Worm (Caenorhabditis elegans) whole organism, L1 larva: Measurements from ENCODE around the gene T20B12.4.

Experiments used
- C16A3.4 ChIP-seq: fragments of 150-350 bp; optimal IDR thresholded peaks from 2 replicates; lab custom pipeline; 2014; ENCODE audit warnings: missing biosample characterization, missing genetic modification characterization
- C34B4.2 ChIP-seq: sonication (generic microtip); optimal IDR thresholded peaks from 2 replicates; lab custom pipeline; 2017; ENCODE audit warnings: mild to moderate bottlenecking, missing genetic modification characterization, missing compliant biosample characterization
- F16B12.6 ChIP-seq: fragments of 150-350 bp; optimal IDR thresholded peaks from 2 replicates; lab custom pipeline; 2014; ENCODE audit warnings: missing biosample characterization, missing genetic modification characterization
- Y116A8C.19 ChIP-seq: sonication (generic microtip); optimal IDR thresholded peaks from 2 replicates; lab custom pipeline; 2016; ENCODE audit warnings: missing compliant biosample characterization, missing genetic modification characterization, borderline replicate concordance
- aha-1 ChIP-seq: fragments of 150-350 bp; optimal IDR thresholded peaks from 2 replicates; lab custom pipeline; 2014; ENCODE audit warnings: missing biosample characterization, missing genetic modification characterization
- aly-2 ChIP-seq: fragments of 150-350 bp; optimal IDR thresholded peaks from 2 replicates; lab custom pipeline; 2014; ENCODE audit warnings: missing biosample characterization, missing genetic modification characterization
- ama-1 ChIP-seq: fragments of 150-350 bp; optimal IDR thresholded peaks from 2 replicates; lab custom pipeline; 2014
- blmp-1 ChIP-seq: fragments of 150-350 bp; optimal IDR thresholded peaks from 2 replicates; lab custom pipeline; 2014; ENCODE audit warnings: missing biosample characterization, missing genetic modification characterization
- ceh-63 ChIP-seq: fragments of 200-800 bp; sonication (Bioruptor generic); optimal IDR thresholded peaks from 2 replicates; lab custom pipeline; 2018; ENCODE audit warnings: mild to moderate bottlenecking, missing genetic modification characterization, missing compliant biosample characterization
- ceh-82 ChIP-seq, 3 experiments: fragments of 150-350 bp in 1 of 3; sonication (generic microtip) in 2 of 3; optimal IDR thresholded peaks; 2 replicates each; lab custom pipeline; 2014 to 2017; ENCODE audit warnings: missing biosample characterization in 3 of 3, missing genetic modification characterization in 3 of 3
- ceh-88 ChIP-seq: fragments of 200-800 bp; sonication (Bioruptor generic); IDR thresholded peaks from 2 replicates; pipeline ENCODE4 v1.3.6; 2022; ENCODE audit warnings: missing genetic modification characterization, missing compliant biosample characterization
- ces-1 ChIP-seq: fragments of 150-350 bp; optimal IDR thresholded peaks from 2 replicates; lab custom pipeline; 2014; ENCODE audit warnings: missing biosample characterization, missing genetic modification reagents, missing genetic modification characterization
- dsc-1 ChIP-seq: sonication (generic microtip); optimal IDR thresholded peaks from 2 replicates; lab custom pipeline; 2016; ENCODE audit warnings: mild to moderate bottlenecking, missing genetic modification characterization, missing compliant biosample characterization
- efl-1 ChIP-seq, 4 experiments: fragments of 150-350 bp; optimal IDR thresholded peaks in 3 of 4; peaks in 1 of 4; 1 replicate in 1 of 4; 2 replicates in 3 of 4; lab custom pipeline; 2014; ENCODE audit warnings: missing biosample characterization in 2 of 4, missing genetic modification characterization in 2 of 4, missing genetic modification reagents in 2 of 4
- efl-3 ChIP-seq: fragments of 200-800 bp; sonication (Bioruptor generic); optimal IDR thresholded peaks from 2 replicates; lab custom pipeline; 2018; ENCODE audit warnings: mild to moderate bottlenecking, missing genetic modification characterization, missing compliant biosample characterization
- egl-13 ChIP-seq: sonication (generic microtip); optimal IDR thresholded peaks from 2 replicates; lab custom pipeline; 2016; ENCODE audit warnings: missing genotype, missing genetic modification reagents, missing genetic modification characterization, missing compliant biosample characterization
- egl-27 ChIP-seq, 2 experiments: fragments of 150-350 bp in 1 of 2; sonication (generic microtip); optimal IDR thresholded peaks; 3 replicates each; lab custom pipeline; 2017 to 2018; ENCODE audit warnings: missing biosample characterization in 2 of 2, missing genetic modification characterization in 2 of 2, missing genetic modification reagents in 2 of 2
- elt-3 ChIP-seq, 6 experiments: fragments of 150-350 bp in 1 of 6; sonication (generic microtip); optimal IDR thresholded peaks; 2 replicates each; lab custom pipeline; 2017 to 2018; ENCODE audit warnings: missing biosample characterization in 6 of 6, missing genetic modification characterization in 6 of 6, inconsistent platforms in 1 of 6
- fkh-4 ChIP-seq: sonication (generic microtip); optimal IDR thresholded peaks from 2 replicates; lab custom pipeline; 2016; ENCODE audit warnings: missing compliant biosample characterization, missing genetic modification characterization, borderline replicate concordance
- fos-1 ChIP-seq: fragments of 150-350 bp; optimal IDR thresholded peaks from 2 replicates; lab custom pipeline; 2014; ENCODE audit warnings: missing biosample characterization, missing genetic modification characterization
- hlh-4 ChIP-seq: sonication (generic microtip); optimal IDR thresholded peaks from 2 replicates; lab custom pipeline; 2016; ENCODE audit warnings: mild to moderate bottlenecking, missing genetic modification characterization, missing compliant biosample characterization
- jun-1 ChIP-seq: fragments of 150-350 bp; optimal IDR thresholded peaks from 2 replicates; lab custom pipeline; 2014; ENCODE audit warnings: missing biosample characterization, missing genetic modification reagents, missing genetic modification characterization
- lin-14 ChIP-seq: fragments of 200-800 bp; sonication (Bioruptor generic); optimal IDR thresholded peaks from 2 replicates; lab custom pipeline; 2018; ENCODE audit warnings: mild to moderate bottlenecking, missing genetic modification characterization, moderate library complexity, missing compliant biosample characterization
- lin-35 ChIP-seq, 2 experiments: fragments of 150-350 bp; optimal IDR thresholded peaks; 2 replicates each; lab custom pipeline; 2014; ENCODE audit warnings: missing biosample characterization in 2 of 2, missing genetic modification characterization in 2 of 2, missing genetic modification reagents in 2 of 2
- lir-3 ChIP-seq: sonication (generic microtip); optimal IDR thresholded peaks from 2 replicates; lab custom pipeline; 2016; ENCODE audit warnings: mild to moderate bottlenecking, missing genetic modification characterization, moderate library complexity, missing compliant biosample characterization; ENCODE audit not compliant: poor library complexity
- mab-9 ChIP-seq: fragments of 200-800 bp; sonication (Bioruptor generic); IDR thresholded peaks from 2 replicates; pipeline ENCODE4 v1.3.6; 2022; ENCODE audit warnings: missing genetic modification reagents, missing genetic modification characterization, missing compliant biosample characterization
- mef-2 ChIP-seq: fragments of 150-350 bp; optimal IDR thresholded peaks from 2 replicates; lab custom pipeline; 2014; ENCODE audit warnings: missing biosample characterization, missing genetic modification characterization
- mep-1 ChIP-seq: fragments of 150-350 bp; optimal IDR thresholded peaks from 2 replicates; lab custom pipeline; 2014; ENCODE audit warnings: missing biosample characterization, missing genetic modification characterization
- nhr-11 ChIP-seq: fragments of 150-350 bp; optimal IDR thresholded peaks from 2 replicates; lab custom pipeline; 2014; ENCODE audit warnings: missing biosample characterization, missing genetic modification characterization
- nhr-237 ChIP-seq: fragments of 150-350 bp; optimal IDR thresholded peaks from 2 replicates; lab custom pipeline; 2014; ENCODE audit warnings: missing biosample characterization, missing genetic modification characterization
- nhr-28 ChIP-seq: fragments of 150-350 bp; optimal IDR thresholded peaks from 2 replicates; lab custom pipeline; 2014; ENCODE audit warnings: missing biosample characterization, missing genetic modification characterization
- nhr-47 ChIP-seq: sonication (generic microtip); optimal IDR thresholded peaks from 2 replicates; lab custom pipeline; 2016; ENCODE audit warnings: mild to moderate bottlenecking, missing genetic modification characterization, moderate library complexity, missing compliant biosample characterization
- nhr-71 ChIP-seq: sonication (generic microtip); optimal IDR thresholded peaks from 2 replicates; lab custom pipeline; 2016; ENCODE audit warnings: mild to moderate bottlenecking, missing genetic modification characterization, moderate library complexity, missing compliant biosample characterization
- nhr-84 ChIP-seq: sonication (generic microtip); optimal IDR thresholded peaks from 2 replicates; lab custom pipeline; 2017; ENCODE audit warnings: missing biosample characterization, missing genetic modification characterization
- nhr-90 ChIP-seq: sonication (generic microtip); optimal IDR thresholded peaks from 2 replicates; lab custom pipeline; 2016; ENCODE audit warnings: mild to moderate bottlenecking, missing genetic modification characterization, missing compliant biosample characterization; ENCODE audit not compliant: poor library complexity
- pax-3 ChIP-seq: fragments of 200-800 bp; sonication (Bioruptor generic); optimal IDR thresholded peaks from 2 replicates; lab custom pipeline; 2018; ENCODE audit warnings: mild to moderate bottlenecking, missing genetic modification characterization, moderate library complexity, missing compliant biosample characterization
- pqm-1 ChIP-seq: sonication (generic microtip); optimal IDR thresholded peaks from 3 replicates; lab custom pipeline; 2017; ENCODE audit warnings: missing biosample characterization, missing genetic modification characterization
- rnt-1 ChIP-seq: sonication (generic microtip); optimal IDR thresholded peaks from 2 replicates; lab custom pipeline; 2016; ENCODE audit warnings: mild to moderate bottlenecking, missing genetic modification characterization, moderate library complexity, missing compliant biosample characterization
- snpc-4 ChIP-seq: fragments of 150-350 bp; optimal IDR thresholded peaks from 2 replicates; lab custom pipeline; 2014; ENCODE audit warnings: missing biosample characterization, missing genetic modification characterization
- sptf-1 ChIP-seq: fragments of 150-350 bp; optimal IDR thresholded peaks from 2 replicates; lab custom pipeline; 2014; ENCODE audit warnings: missing biosample characterization, missing genetic modification characterization
- tbx-2 ChIP-seq: sonication (generic microtip); optimal IDR thresholded peaks from 2 replicates; lab custom pipeline; 2016; ENCODE audit warnings: missing genetic modification characterization, missing compliant biosample characterization
- tlp-1 ChIP-seq: fragments of 150-350 bp; optimal IDR thresholded peaks from 2 replicates; lab custom pipeline; 2014; ENCODE audit warnings: missing biosample characterization, missing genetic modification characterization
- unc-130 ChIP-seq: fragments of 150-350 bp; optimal IDR thresholded peaks from 2 replicates; lab custom pipeline; 2017; ENCODE audit warnings: missing biosample characterization, missing genetic modification characterization, inconsistent platforms
- unc-86 ChIP-seq: sonication (generic microtip); optimal IDR thresholded peaks from 2 replicates; lab custom pipeline; 2016; ENCODE audit warnings: missing genetic modification characterization, missing compliant biosample characterization
- xbp-1 ChIP-seq: sonication (generic microtip); optimal IDR thresholded peaks from 2 replicates; lab custom pipeline; 2016; ENCODE audit warnings: missing genetic modification characterization, missing compliant biosample characterization
- zag-1 ChIP-seq: fragments of 150-350 bp; optimal IDR thresholded peaks from 2 replicates; lab custom pipeline; 2014; ENCODE audit warnings: missing biosample characterization, missing genetic modification characterization
- zip-4 ChIP-seq: fragments of 200-800 bp; sonication (Bioruptor generic); optimal IDR thresholded peaks from 2 replicates; lab custom pipeline; 2018; ENCODE audit warnings: mild to moderate bottlenecking, missing genetic modification characterization, moderate library complexity, missing compliant biosample characterization
- ztf-4 ChIP-seq: fragments of 150-350 bp; optimal IDR thresholded peaks from 2 replicates; lab custom pipeline; 2014; ENCODE audit warnings: missing biosample characterization, missing genetic modification characterization

The T20B12.4 gene

ce11 chrIII:7378945-7379344, 11.4 kb downstream of the T20B12.4 start, which contains the start of gene T20B12.7:
Gene T20B12.7, minus strand, starts transcription at chrIII:7379045.
- no peak for TF ChIP-seq C16A3.4 (tag; lab: Kevin White, UChicago)
- TF ChIP-seq jun-1: no peak
- no peak for TF ChIP-seq zip-4 (GFP tag; lab: Kevin White, UChicago)
- TF ChIP-seq aly-2: no peak
- TF ChIP-seq nhr-47 (tag; lab: Kevin White, UChicago): no peak
- no peak for TF ChIP-seq Y116A8C.19 (tag; lab: Kevin White, UChicago)
- TF ChIP-seq snpc-4: no peak
- no peak for TF ChIP-seq dsc-1 (tag; lab: Kevin White, UChicago)
- no peak for TF ChIP-seq egl-13
- no peak for TF ChIP-seq efl-3 (GFP tag; lab: Kevin White, UChicago)

- TF ChIP-seq nhr-84 (tag; lab: Kevin White, UChicago): no peak
- no peak for TF ChIP-seq hlh-4 (tag; lab: Kevin White, UChicago)
- no peak for TF ChIP-seq aha-1 (tag; lab: Kevin White, UChicago)
- TF ChIP-seq sptf-1 (tag; lab: Kevin White, UChicago): no peak
- TF ChIP-seq blmp-1 (tag; lab: Kevin White, UChicago): no peak
- no peak for TF ChIP-seq C34B4.2 (tag; lab: Kevin White, UChicago)
- TF ChIP-seq nhr-11 (tag; lab: Kevin White, UChicago): no peak
- no peak for TF ChIP-seq lin-35 (GFP tag; optimal IDR thresholded peaks at IDR 0.05; lab: Kevin White, UChicago)
- no peak for TF ChIP-seq elt-3 (tag; optimal IDR thresholded peaks at IDR 0.05; lab: Kevin White, UChicago)
- no peak for TF ChIP-seq zip-4 (GFP tag; lab: Kevin White, UChicago)
- no peak for TF ChIP-seq mef-2
- TF ChIP-seq xbp-1 (tag; lab: Kevin White, UChicago): no peak
- no peak for TF ChIP-seq nhr-90 (tag; lab: Kevin White, UChicago)
- no peak for TF ChIP-seq nhr-237 (tag; lab: Kevin White, UChicago)
- TF ChIP-seq ztf-4 (tag; lab: Kevin White, UChicago): no peak
- TF ChIP-seq pqm-1: no peak
Measured at ce11 chrIII:7380120-7380519, 12.6 kb downstream of the T20B12.4 start.

ce11 chrIII:7381546-7382171, 14.1 kb downstream of the T20B12.4 start, which contains the start of the genes hmg-4 and T20B12.3:
Gene hmg-4, minus strand, starts transcription at chrIII:7381596.
Gene T20B12.3, plus strand, starts transcription at chrIII:7382115.
- TF ChIP-seq zip-4 (GFP tag; lab: Kevin White, UChicago) (no peak), pqm-1 (no peak), rnt-1 (peak; percentile 35), fos-1 (no peak), fkh-4 (tag; lab: Kevin White, UChicago) (no peak), nhr-84 (tag; lab: Kevin White, UChicago) (no peak), Y116A8C.19 (tag; lab: Kevin White, UChicago) (no peak), nhr-47 (tag; lab: Kevin White, UChicago) (peak; percentile 33), ces-1 (GFP tag; lab: Kevin White, UChicago) (no peak), ama-1 (lab: Kevin White, UChicago) (no peak), nhr-28 (tag; lab: Kevin White, UChicago) (no peak), ceh-63 (GFP tag; lab: Kevin White, UChicago) (no peak), tlp-1 (tag; lab: Kevin White, UChicago) (no peak), mab-9 (GFP tag; lab: Robert Waterston, UW) (no peak), egl-27 (tag; optimal IDR thresholded peaks at IDR 0.05; lab: Kevin White, UChicago) (no peak), zag-1 (no peak), ceh-82 (tag; optimal IDR thresholded peaks at IDR 0.05; lab: Kevin White, UChicago) (peak in 1 of 3 experiments; percentile 58), efl-1 (optimal IDR thresholded peaks at IDR 0.05; lab: Kevin White, UChicago) (peak; percentile 61 to 65), efl-1 (GFP tag; optimal IDR thresholded peaks at IDR 0.05 in 1 of 2; lab: Kevin White, UChicago) (peak; percentile 51 to 95), unc-130 (tag; lab: Kevin White, UChicago) (no peak), pax-3 (no peak), lir-3 (tag; lab: Kevin White, UChicago) (no peak), nhr-11 (tag; lab: Kevin White, UChicago) (no peak), tbx-2 (tag; lab: Kevin White, UChicago) (no peak), ceh-88 (GFP tag; lab: Robert Waterston, UW) (no peak), lin-14 (GFP tag; lab: Kevin White, UChicago) (no peak), F16B12.6 (peak; percentile 85), nhr-71 (tag; lab: Kevin White, UChicago) (peak; percentile 55), unc-86 (tag; lab: Kevin White, UChicago) (no peak), nhr-90 (tag; lab: Kevin White, UChicago) (no peak), mep-1 (tag; lab: Kevin White, UChicago) (peak; percentile 44), efl-3 (GFP tag; lab: Kevin White, UChicago) (no peak), blmp-1 (tag; lab: Kevin White, UChicago) (peak; percentile 51)
